Fruit fly (Drosophila melanogaster) whole organism, wandering third instar larva: Measurements from ENCODE around the gene CG10405.

ENCODE experiments used
- Abd-B ChIP-seq: fragments of >200 bp; optimal IDR thresholded peaks from 2 replicates; lab custom pipeline; 2017; ENCODE audit warnings: missing biosample characterization, missing genetic modification characterization
- CG32264 ChIP-seq: fragments of 200-800 bp; sonication (Bioruptor generic); optimal IDR thresholded peaks from 2 replicates; lab custom pipeline; 2016; ENCODE audit warnings: missing biosample characterization, missing genetic modification characterization
- CG9705 ChIP-seq: fragments of 200-800 bp; sonication (Bioruptor generic); optimal IDR thresholded peaks from 2 replicates; lab custom pipeline; 2018; ENCODE audit warnings: missing biosample characterization, mild to moderate bottlenecking, missing genetic modification characterization
- CrebA ChIP-seq: fragments of 200-800 bp; sonication (Bioruptor generic); optimal IDR thresholded peaks from 2 replicates; lab custom pipeline; 2016; ENCODE audit warnings: missing biosample characterization, mild to moderate bottlenecking, missing genetic modification characterization, borderline replicate concordance
- Dfd ChIP-seq: fragments of >200 bp; optimal IDR thresholded peaks from 2 replicates; lab custom pipeline; 2017; ENCODE audit warnings: missing biosample characterization, missing genetic modification characterization
- Dif ChIP-seq: fragments of 200-275, 200-300 bp; sonication (Bioruptor generic); optimal IDR thresholded peaks from 2 replicates; lab custom pipeline; 2018; ENCODE audit warnings: missing biosample characterization, missing genetic modification characterization; ENCODE audit not compliant: partially characterized antibody
- GATAd ChIP-seq: sonication (Bioruptor generic); optimal IDR thresholded peaks from 2 replicates; lab custom pipeline; 2016; ENCODE audit warnings: missing biosample characterization, missing genetic modification characterization
- HLH106 ChIP-seq: fragments of 200-800 bp; optimal IDR thresholded peaks from 3 replicates; lab custom pipeline; 2019; ENCODE audit warnings: missing biosample characterization, mild to moderate bottlenecking, missing genetic modification characterization, moderate library complexity
- Hnf4 ChIP-seq: fragments of 200-800 bp; sonication (Bioruptor generic); optimal IDR thresholded peaks from 2 replicates; lab custom pipeline; 2016; ENCODE audit warnings: missing biosample characterization, mild to moderate bottlenecking, missing genetic modification characterization
- Hr78 ChIP-seq: fragments of >200 bp; optimal IDR thresholded peaks from 2 replicates; lab custom pipeline; 2017; ENCODE audit warnings: missing biosample characterization, missing genetic modification characterization
- Hr83 ChIP-seq: fragments of 200-300 bp; sonication (Bioruptor generic); optimal IDR thresholded peaks from 2 replicates; lab custom pipeline; 2016; ENCODE audit warnings: missing biosample characterization, mild to moderate bottlenecking, missing genetic modification characterization, moderate library complexity; ENCODE audit not compliant: poor library complexity, severe bottlenecking
- Jra ChIP-seq: sonication (Bioruptor generic); optimal IDR thresholded peaks from 2 replicates; lab custom pipeline; 2016; ENCODE audit warnings: missing biosample characterization, missing genetic modification characterization
- Mio ChIP-seq: sonication (Bioruptor generic); optimal IDR thresholded peaks from 2 replicates; lab custom pipeline; 2016; ENCODE audit warnings: missing biosample characterization, missing genetic modification characterization
- Myc ChIP-seq: fragments of >200 bp; optimal IDR thresholded peaks from 2 replicates; lab custom pipeline; 2017
- N ChIP-seq: fragments of >200 bp; optimal IDR thresholded peaks from 2 replicates; lab custom pipeline; 2018; ENCODE audit warnings: missing biosample characterization, missing external identifiers, missing genetic modification characterization
- OdsH ChIP-seq: fragments of 200-800 bp; sonication (Bioruptor generic); optimal IDR thresholded peaks from 2 replicates; lab custom pipeline; 2016; ENCODE audit warnings: missing biosample characterization, mild to moderate bottlenecking, missing genetic modification characterization
- Rel ChIP-seq, 2 experiments: fragments of 200-800 bp; sonication (Bioruptor generic) in 1 of 2; optimal IDR thresholded peaks; 2 replicates in 1 of 2; 3 replicates in 1 of 2; lab custom pipeline; 2016 to 2019; ENCODE audit warnings: mild to moderate bottlenecking in 2 of 2, missing biosample characterization in 2 of 2, missing genetic modification characterization in 2 of 2, moderate library complexity in 1 of 2
- Sp1 ChIP-seq: fragments of 200-800 bp; sonication (Bioruptor generic); optimal IDR thresholded peaks from 3 replicates; lab custom pipeline; 2019; ENCODE audit warnings: missing biosample characterization, mild to moderate bottlenecking, missing genetic modification characterization, moderate library complexity
- Vsx2 ChIP-seq: fragments of 200-300, 225-300 bp; sonication (Bioruptor generic); optimal IDR thresholded peaks from 2 replicates; lab custom pipeline; 2018; ENCODE audit warnings: missing biosample characterization, missing genetic modification characterization; ENCODE audit not compliant: partially characterized antibody
- br ChIP-seq: fragments of 200-800 bp; sonication (Bioruptor generic); optimal IDR thresholded peaks from 2 replicates; lab custom pipeline; 2016; ENCODE audit warnings: missing biosample characterization, missing genetic modification characterization
- brk ChIP-seq: fragments of 200-800 bp; sonication (Bioruptor generic); optimal IDR thresholded peaks from 2 replicates; lab custom pipeline; 2016; ENCODE audit warnings: missing biosample characterization, mild to moderate bottlenecking, missing genetic modification characterization
- dl ChIP-seq, 2 experiments: fragments of 175-275, 200-275 bp in 1 of 2; fragments of 200-275 bp in 1 of 2; sonication (Bioruptor generic); optimal IDR thresholded peaks; lab custom pipeline; 2018; ENCODE audit warnings: mild to moderate bottlenecking in 2 of 2, missing biosample characterization in 2 of 2, missing genetic modification characterization in 2 of 2, moderate library complexity in 2 of 2; ENCODE audit not compliant: partially characterized antibody in 2 of 2, insufficient read depth in 1 of 2
- dmrt93B ChIP-seq: fragments of 200-800 bp; sonication (Bioruptor generic); optimal IDR thresholded peaks from 2 replicates; lab custom pipeline; 2018; ENCODE audit warnings: missing biosample characterization, mild to moderate bottlenecking, missing genetic modification characterization
- dsf ChIP-seq: sonication (Bioruptor generic); optimal IDR thresholded peaks from 2 replicates; lab custom pipeline; 2016; ENCODE audit warnings: missing biosample characterization, missing genetic modification characterization, borderline replicate concordance
- ey ChIP-seq: fragments of 200-800 bp; sonication (Bioruptor generic); optimal IDR thresholded peaks from 2 replicates; lab custom pipeline; 2016; ENCODE audit warnings: missing biosample characterization, missing genetic modification characterization
- foxo ChIP-seq, 2 experiments: fragments of 200-800 bp; sonication (Bioruptor generic); optimal IDR thresholded peaks; 2 replicates in 1 of 2; 3 replicates in 1 of 2; lab custom pipeline; 2016 to 2017; ENCODE audit warnings: missing biosample characterization in 2 of 2, missing genetic modification characterization in 2 of 2
- fru ChIP-seq: fragments of 200-800 bp; sonication (Bioruptor generic); optimal IDR thresholded peaks from 3 replicates; lab custom pipeline; 2016; ENCODE audit warnings: missing biosample characterization, mild to moderate bottlenecking, missing genetic modification characterization
- h ChIP-seq: fragments of 200-800 bp; sonication (Bioruptor generic); optimal IDR thresholded peaks from 3 replicates; lab custom pipeline; 2016; ENCODE audit warnings: missing biosample characterization, mild to moderate bottlenecking, missing genetic modification characterization
- jim ChIP-seq: fragments of 175-275, 200-325 bp; sonication (Bioruptor generic); optimal IDR thresholded peaks from 2 replicates; lab custom pipeline; 2016; ENCODE audit warnings: missing biosample characterization, mild to moderate bottlenecking, missing genetic modification characterization
- lola ChIP-seq: fragments of >200 bp; optimal IDR thresholded peaks from 2 replicates; lab custom pipeline; 2017; ENCODE audit warnings: missing biosample characterization, missing genetic modification characterization
- pan ChIP-seq: fragments of >200 bp; optimal IDR thresholded peaks from 2 replicates; lab custom pipeline; 2017
- psq ChIP-seq: fragments of 200-800 bp; sonication (Bioruptor generic); optimal IDR thresholded peaks from 3 replicates; lab custom pipeline; 2017; ENCODE audit warnings: missing biosample characterization, mild to moderate bottlenecking, missing genetic modification characterization, moderate library complexity
- rgr ChIP-seq: fragments of 200-800 bp; sonication (Bioruptor generic); optimal IDR thresholded peaks from 3 replicates; lab custom pipeline; 2016; ENCODE audit warnings: missing biosample characterization, mild to moderate bottlenecking, missing genetic modification characterization
- sage ChIP-seq: fragments of 200-800 bp; sonication (Bioruptor generic); optimal IDR thresholded peaks from 2 replicates; lab custom pipeline; 2016; ENCODE audit warnings: missing biosample characterization, mild to moderate bottlenecking, missing genetic modification characterization
- sv ChIP-seq: fragments of 200-800 bp; sonication (Bioruptor generic); optimal IDR thresholded peaks from 3 replicates; lab custom pipeline; 2016; ENCODE audit warnings: missing biosample characterization, missing genetic modification characterization
- tai ChIP-seq: sonication (Bioruptor generic); optimal IDR thresholded peaks from 2 replicates; lab custom pipeline; 2016; ENCODE audit warnings: missing biosample characterization, missing genetic modification characterization
- usp ChIP-seq: fragments of >200 bp; optimal IDR thresholded peaks from 2 replicates; lab custom pipeline; 2017; ENCODE audit warnings: missing biosample characterization, missing genetic modification characterization
- woc ChIP-seq: sonication (Bioruptor generic); optimal IDR thresholded peaks from 2 replicates; lab custom pipeline; 2016; ENCODE audit warnings: missing biosample characterization, mild to moderate bottlenecking, missing genetic modification characterization

CG10405 gene

dm6 chr3R:16447448-16448045 is 6.7 kb upstream of the CG10405 start:
- TF ChIP-seq psq (no peak), Vsx2 (GFP tag; lab: Kevin White, UChicago) (peak; percentile 75), Rel (GFP tag; optimal IDR thresholded peaks at IDR 0.05; lab: Kevin White, UChicago) (no peak), Rel (tag; optimal IDR thresholded peaks at IDR 0.05; lab: Kevin White, UChicago) (peak; percentile 58)

- TF ChIP-seq CrebA (no peak), pan (lab: Kevin White, UChicago) (no peak), rgr (peak; percentile 31), Dfd (GFP tag; lab: Kevin White, UChicago) (no peak), Mio (no peak), sv (GFP tag; lab: Kevin White, UChicago) (peak; percentile 40), psq (no peak), Myc (lab: Kevin White, UChicago) (no peak), ey (no peak), GATAd (GFP tag; lab: Kevin White, UChicago) (no peak), HLH106 (tag; lab: Kevin White, UChicago) (no peak), dsf (no peak), Sp1 (GFP tag; lab: Kevin White, UChicago) (no peak), h (GFP tag; lab: Kevin White, UChicago) (no peak), Hnf4 (GFP tag; lab: Kevin White, UChicago) (peak; percentile 49), fru (GFP tag; lab: Kevin White, UChicago) (no peak), Vsx2 (GFP tag; lab: Kevin White, UChicago) (no peak), Abd-B (GFP tag; lab: Kevin White, UChicago) (no peak), Rel (GFP tag; optimal IDR thresholded peaks at IDR 0.05; lab: Kevin White, UChicago) (no peak), Rel (tag; optimal IDR thresholded peaks at IDR 0.05; lab: Kevin White, UChicago) (no peak)
Observed at dm6 chr3R:16448378-16449134, 5.7 kb upstream of the CG10405 start.

dm6 chr3R:16449187-16449973 is 4.9 kb upstream of the CG10405 start:
- TF ChIP-seq fru (GFP tag; lab: Kevin White, UChicago) (peak; percentile 88), Hnf4 (GFP tag; lab: Kevin White, UChicago) (peak; percentile 81), Dif (GFP tag; lab: Kevin White, UChicago) (peak; percentile 48), psq (peak; percentile 77), Hr83 (GFP tag; lab: Kevin White, UChicago) (peak; percentile 71), Jra (GFP tag; lab: Kevin White, UChicago) (peak; percentile 32), Hr78 (GFP tag; lab: Kevin White, UChicago) (no peak), jim (no peak), OdsH (GFP tag; lab: Kevin White, UChicago) (peak; percentile 82), dmrt93B (GFP tag; lab: Kevin White, UChicago) (no peak), br (GFP tag; lab: Kevin White, UChicago) (peak; percentile 84), ey (peak; percentile 91), Dfd (GFP tag; lab: Kevin White, UChicago) (no peak), N (no peak), woc (GFP tag; lab: Kevin White, UChicago) (peak; percentile 70), Myc (lab: Kevin White, UChicago) (no peak), h (GFP tag; lab: Kevin White, UChicago) (peak; percentile 93), dl (GFP tag; optimal IDR thresholded peaks at IDR 0.05; lab: Kevin White, UChicago; ENCODE audit: insufficient read depth in 1 of 2, partially characterized antibody in 2 of 2) (peak in 1 of 2 experiments; percentile 53), Rel (GFP tag; optimal IDR thresholded peaks at IDR 0.05; lab: Kevin White, UChicago) (no peak), Rel (tag; optimal IDR thresholded peaks at IDR 0.05; lab: Kevin White, UChicago) (peak; percentile 100), brk (GFP tag; lab: Kevin White, UChicago) (no peak), lola (GFP tag; lab: Kevin White, UChicago) (no peak), pan (lab: Kevin White, UChicago) (no peak), CrebA (no peak), Sp1 (GFP tag; lab: Kevin White, UChicago) (peak; percentile 64), CG32264 (GFP tag; lab: Kevin White, UChicago) (peak; percentile 68), tai (no peak), sage (GFP tag; lab: Kevin White, UChicago) (peak; percentile 42), usp (no peak), rgr (peak; percentile 88), Vsx2 (GFP tag; lab: Kevin White, UChicago) (peak; percentile 46), Abd-B (GFP tag; lab: Kevin White, UChicago) (no peak), GATAd (GFP tag; lab: Kevin White, UChicago) (peak; percentile 59), Mio (peak; percentile 55), sv (GFP tag; lab: Kevin White, UChicago) (peak; percentile 47), foxo (GFP tag; optimal IDR thresholded peaks at IDR 0.05; lab: Kevin White, UChicago) (peak in 1 of 2 experiments; percentile 94), dsf (no peak), CG9705 (GFP tag; lab: Kevin White, UChicago) (peak; percentile 52), HLH106 (tag; lab: Kevin White, UChicago) (peak; percentile 88)
